Worm (Caenorhabditis elegans) whole organism, late embryonic: Measurements from ENCODE around the gene lpr-2.

Experiments
- ama-1 ChIP-seq: fragments of 150-350 bp; optimal IDR thresholded peaks from 2 replicates; lab custom pipeline; 2014
- ets-4 ChIP-seq: sonication (generic microtip); optimal IDR thresholded peaks from 2 replicates; lab custom pipeline; 2016; ENCODE audit warnings: missing genetic modification characterization, missing compliant biosample characterization
- pqm-1 ChIP-seq: sonication (generic microtip); optimal IDR thresholded peaks from 2 replicates; lab custom pipeline; 2016; ENCODE audit warnings: missing genetic modification characterization, missing compliant biosample characterization
- unc-55 ChIP-seq: sonication (generic microtip); optimal IDR thresholded peaks from 2 replicates; lab custom pipeline; 2017; ENCODE audit warnings: missing biosample characterization, missing genetic modification reagents, missing genetic modification characterization

- TF ChIP-seq pqm-1 (no peak), unc-55 (no peak), ama-1 (lab: Kevin White, UChicago) (no peak), ets-4 (no peak)
Observed at ce11 chrIV:11787793-11788192, 8.8 kb downstream of the lpr-2 start.
